Fruit fly (Drosophila melanogaster) whole organism, prepupa: Measurements from ENCODE around the gene CG42371.

Experiments
- CG1621 ChIP-seq: fragments of 200-800 bp; sonication (Bioruptor generic); optimal IDR thresholded peaks from 3 replicates; lab custom pipeline; 2018; ENCODE audit warnings: missing biosample characterization, mild to moderate bottlenecking, missing genetic modification characterization
- CG4318 ChIP-seq: fragments of 200-800 bp; sonication (Bioruptor generic); optimal IDR thresholded peaks from 3 replicates; lab custom pipeline; 2017; ENCODE audit warnings: missing biosample characterization, mild to moderate bottlenecking, missing genetic modification characterization
- CG6792 ChIP-seq: fragments of 200-800 bp; sonication (Bioruptor generic); optimal IDR thresholded peaks from 3 replicates; lab custom pipeline; 2016; ENCODE audit warnings: missing biosample characterization, missing genetic modification characterization
- CG7368 ChIP-seq: fragments of 200-800 bp; sonication (Bioruptor generic); optimal IDR thresholded peaks from 3 replicates; lab custom pipeline; 2016; ENCODE audit warnings: missing biosample characterization, missing genetic modification characterization
- Ets21C ChIP-seq: fragments of 200-800 bp; sonication (Bioruptor generic); optimal IDR thresholded peaks from 3 replicates; lab custom pipeline; 2016; ENCODE audit warnings: missing biosample characterization, missing genetic modification characterization
- Hr38 ChIP-seq: sonication (Bioruptor generic); optimal IDR thresholded peaks from 2 replicates; lab custom pipeline; 2016; ENCODE audit warnings: missing biosample characterization, missing genetic modification characterization
- Lpt ChIP-seq: fragments of 200-800 bp; sonication (Bioruptor generic); optimal IDR thresholded peaks from 3 replicates; lab custom pipeline; 2016; ENCODE audit warnings: missing biosample characterization, missing genetic modification characterization
- achi ChIP-seq: fragments of 200-800 bp; sonication (Bioruptor generic); optimal IDR thresholded peaks from 3 replicates; lab custom pipeline; 2016; ENCODE audit warnings: missing biosample characterization, missing genetic modification characterization
- acj6 ChIP-seq: fragments of 200-800 bp; sonication (Bioruptor generic); optimal IDR thresholded peaks from 3 replicates; lab custom pipeline; 2016; ENCODE audit warnings: missing biosample characterization, missing genetic modification characterization
- esn ChIP-seq: fragments of 200-800 bp; sonication (Bioruptor generic); optimal IDR thresholded peaks from 2 replicates; lab custom pipeline; 2016; ENCODE audit warnings: missing biosample characterization, mild to moderate bottlenecking, missing genetic modification characterization, moderate library complexity
- lz ChIP-seq: fragments of 200-800 bp; sonication (Bioruptor generic); optimal IDR thresholded peaks from 3 replicates; lab custom pipeline; 2016; ENCODE audit warnings: missing biosample characterization, missing genetic modification characterization
- net ChIP-seq: fragments of 200-800 bp; sonication (Bioruptor generic); optimal IDR thresholded peaks from 3 replicates; lab custom pipeline; 2016; ENCODE audit warnings: missing biosample characterization, missing genetic modification characterization
- pdm3 ChIP-seq: fragments of 200-800 bp; sonication (Bioruptor generic); optimal IDR thresholded peaks from 3 replicates; lab custom pipeline; 2016; ENCODE audit warnings: missing biosample characterization, missing genetic modification characterization
- svp ChIP-seq: fragments of 200-800 bp; sonication (Bioruptor generic); peaks from one replicate; lab custom pipeline; 2016; ENCODE audit warnings: missing biosample characterization, missing genetic modification characterization

DNA sequence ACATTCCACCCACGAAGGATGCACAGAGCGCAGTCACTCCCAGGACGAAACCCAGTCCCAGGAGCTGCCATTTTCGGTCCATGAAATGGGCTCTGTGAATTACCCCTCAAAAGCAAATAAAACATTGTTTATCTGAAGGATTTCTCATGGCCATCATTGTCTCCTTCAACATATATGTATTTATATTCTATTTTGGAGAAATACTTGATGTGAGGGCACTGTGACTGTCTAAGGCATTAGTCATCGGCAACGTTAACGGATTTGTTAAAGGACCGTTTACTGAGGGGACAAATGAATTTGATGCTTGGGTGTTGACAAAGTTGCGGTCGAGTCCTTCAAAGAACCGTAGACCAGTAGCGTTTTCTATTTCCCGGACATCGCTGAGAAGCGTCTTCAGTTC, 22.2 kb upstream of the CG42371 start, which contains the start of gene Tengl2:
- no peak for TF ChIP-seq pdm3 (GFP tag; lab: Kevin White, UChicago)
- no peak for TF ChIP-seq Lpt
- no peak for TF ChIP-seq lz (GFP tag; lab: Kevin White, UChicago)
- no peak for TF ChIP-seq Hr38 (GFP tag; lab: Kevin White, UChicago)
- no peak for TF ChIP-seq net (GFP tag; lab: Kevin White, UChicago)
- TF ChIP-seq CG6792: no peak
- no peak for TF ChIP-seq acj6 (GFP tag; lab: Kevin White, UChicago)
- no peak for TF ChIP-seq CG4318 (GFP tag; lab: Kevin White, UChicago)
- no peak for TF ChIP-seq CG7368 (GFP tag; lab: Kevin White, UChicago)
- TF ChIP-seq achi (GFP tag; lab: Kevin White, UChicago): no peak
- no peak for TF ChIP-seq CG1621 (tag; lab: Kevin White, UChicago)
- no peak for TF ChIP-seq Ets21C (GFP tag; lab: Kevin White, UChicago)
- no peak for TF ChIP-seq svp (GFP tag; lab: Kevin White, UChicago)
- TF ChIP-seq esn: no peak
